Fruit fly (Drosophila melanogaster) whole organism, adult: ENCODE measurements around the gene Dip-B.
A peak's percentile ranks its signal among the peaks of the same experiment; 100 is the strongest.

ENCODE experiments used
- CG11617 ChIP-seq: fragments of 200-800 bp; sonication (Bioruptor generic); optimal IDR thresholded peaks from 2 replicates; lab custom pipeline; 2017; ENCODE audit warnings: mild to moderate bottlenecking, missing biosample characterization, missing genetic modification reagents, missing genetic modification characterization
- CG12768 ChIP-seq: fragments of 200-800 bp; sonication (Bioruptor generic); optimal IDR thresholded peaks from 2 replicates; lab custom pipeline; 2017; ENCODE audit warnings: missing biosample characterization, missing genetic modification characterization, mild to moderate bottlenecking, moderate library complexity, missing genetic modification reagents
- Crg-1 ChIP-seq: fragments of 200-800 bp; sonication (Bioruptor generic); optimal IDR thresholded peaks from 2 replicates; lab custom pipeline; 2016; ENCODE audit warnings: missing biosample characterization, missing genetic modification characterization
- Mnt ChIP-seq: fragments of 200-800 bp; sonication (Bioruptor generic); optimal IDR thresholded peaks from 2 replicates; lab custom pipeline; 2016; ENCODE audit warnings: missing biosample characterization, mild to moderate bottlenecking, missing genetic modification characterization
- cnc ChIP-seq, 2 experiments: fragments of >200 bp; optimal IDR thresholded peaks; 2 replicates each; lab custom pipeline; 2017
- kay ChIP-seq: fragments of 200-800 bp; sonication (Bioruptor generic); peaks from one replicate; lab custom pipeline; 2016; ENCODE audit warnings: missing biosample characterization, missing genetic modification characterization, borderline replicate concordance
- tj ChIP-seq: fragments of 200-800 bp; sonication (Bioruptor generic); optimal IDR thresholded peaks from 3 replicates; lab custom pipeline; 2017; ENCODE audit warnings: missing biosample characterization, mild to moderate bottlenecking, missing genetic modification characterization, moderate library complexity
- toe ChIP-seq: fragments of 200-800 bp; sonication (Bioruptor generic); optimal IDR thresholded peaks from 2 replicates; lab custom pipeline; 2016; ENCODE audit warnings: missing biosample characterization, missing genetic modification characterization

DNA sequence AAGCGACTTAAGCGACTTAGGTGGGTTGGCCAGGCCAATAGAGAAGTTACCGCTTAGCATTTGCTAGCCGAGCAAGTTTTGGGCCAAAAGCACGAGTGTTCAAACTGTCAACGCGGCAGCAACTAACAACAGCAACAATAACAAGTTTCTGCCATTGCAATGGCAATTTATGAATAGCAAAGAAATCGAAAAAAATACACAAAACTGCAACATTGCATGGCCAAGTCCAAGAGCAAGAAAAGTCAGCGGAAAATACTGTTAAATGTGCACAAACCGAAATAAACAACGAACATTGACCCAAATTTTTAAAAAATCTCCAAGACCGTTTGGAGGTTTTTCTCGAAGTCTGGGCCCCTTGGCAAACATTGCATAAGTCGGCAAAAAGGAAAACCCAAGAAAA is 28.2 kb downstream of the Dip-B start:
- TF ChIP-seq tj (GFP tag; lab: Kevin White, UChicago) (peak; percentile 91), Mnt (GFP tag; lab: Kevin White, UChicago) (no peak), cnc (optimal IDR thresholded peaks at IDR 0.05; lab: Kevin White, UChicago) (no peak), CG11617 (GFP tag; lab: Kevin White, UChicago) (no peak), kay (GFP tag; lab: Kevin White, UChicago) (no peak), CG12768 (GFP tag; lab: Kevin White, UChicago) (no peak), toe (GFP tag; lab: Kevin White, UChicago) (no peak), Crg-1 (GFP tag; lab: Kevin White, UChicago) (no peak)
